Fruit fly (Drosophila melanogaster) whole organism, embryonic: Measurements from ENCODE around the gene CG7702.
A peak's percentile ranks its signal among the peaks of the same experiment; 100 is the strongest.

ENCODE experiments used
- Bdp1 ChIP-seq: fragments of 200-800 bp; sonication (Bioruptor generic); optimal IDR thresholded peaks from 3 replicates; lab custom pipeline; 2016; ENCODE audit warnings: missing biosample characterization, missing genetic modification characterization
- CG11695 ChIP-seq: fragments of 200-800 bp; sonication (Bioruptor generic); IDR thresholded peaks from 3 replicates; pipeline ENCODE4 v1.3.6; 2022; ENCODE audit warnings: missing biosample characterization, missing genetic modification characterization
- CG11696 ChIP-seq: fragments of 200-800 bp; sonication (Bioruptor generic); IDR thresholded peaks from 2 replicates; pipeline ENCODE4 v1.3.6; 2022; ENCODE audit warnings: missing biosample characterization, missing genetic modification characterization
- CG17186 ChIP-seq: fragments of 200-800 bp; sonication (Bioruptor generic); optimal IDR thresholded peaks from 3 replicates; lab custom pipeline; 2017; ENCODE audit warnings: missing biosample characterization, missing genetic modification reagents, missing genetic modification characterization
- CG17328 ChIP-seq: fragments of 200-800 bp; sonication (Bioruptor generic); IDR thresholded peaks from 2 replicates; pipeline ENCODE4 v1.3.6; 2022; ENCODE audit warnings: missing biosample characterization, missing genetic modification characterization
- CG17361 ChIP-seq: fragments of 200-800 bp; sonication (Bioruptor generic); IDR thresholded peaks from 3 replicates; pipeline ENCODE4 v1.3.6; 2022; ENCODE audit warnings: missing biosample characterization, missing genetic modification characterization
- CG17385 ChIP-seq: fragments of 200-800 bp; sonication (Bioruptor generic); optimal IDR thresholded peaks from 3 replicates; lab custom pipeline; 2018; ENCODE audit warnings: missing biosample characterization, mild to moderate bottlenecking, missing genetic modification characterization
- CG17612 ChIP-seq: fragments of 200-800 bp; sonication (Bioruptor generic); IDR thresholded peaks from 2 replicates; pipeline ENCODE4 v1.3.6; 2022; ENCODE audit warnings: missing biosample characterization, missing genetic modification characterization
- CG2199 ChIP-seq: fragments of 200-800 bp; sonication (Bioruptor generic); IDR thresholded peaks from 3 replicates; pipeline ENCODE4 v1.3.6; 2022; ENCODE audit warnings: missing biosample characterization, missing genetic modification characterization
- CG31388 ChIP-seq: fragments of 200-800 bp; sonication (Bioruptor generic); optimal IDR thresholded peaks from 2 replicates; lab custom pipeline; 2016; ENCODE audit warnings: missing biosample characterization, missing genetic modification characterization
- CG31441 ChIP-seq: fragments of 200-800 bp; sonication (Bioruptor generic); IDR thresholded peaks from 2 replicates; pipeline ENCODE4 v1.3.6; 2022; ENCODE audit warnings: missing biosample characterization, missing genetic modification characterization
- CG4360 ChIP-seq: fragments of 200-800 bp; sonication (Bioruptor generic); IDR thresholded peaks from 2 replicates; pipeline ENCODE4 v1.3.6; 2022; ENCODE audit warnings: missing biosample characterization, missing genetic modification characterization
- CG4424 ChIP-seq: fragments of 200-800 bp; sonication (Bioruptor generic); optimal IDR thresholded peaks from 3 replicates; lab custom pipeline; 2016; ENCODE audit warnings: missing biosample characterization, missing genetic modification characterization
- CG4617 ChIP-seq: fragments of 200-800 bp; sonication (Bioruptor generic); optimal IDR thresholded peaks from 3 replicates; lab custom pipeline; 2016; ENCODE audit warnings: missing biosample characterization, missing genetic modification characterization, borderline replicate concordance
- CG6654 ChIP-seq: fragments of 200-800 bp; sonication (Bioruptor generic); optimal IDR thresholded peaks from 2 replicates; lab custom pipeline; 2017; ENCODE audit warnings: missing biosample characterization, mild to moderate bottlenecking, missing genetic modification characterization
- CG8359 ChIP-seq: fragments of 200-800 bp; sonication (Bioruptor generic); optimal IDR thresholded peaks from 2 replicates; lab custom pipeline; 2017; ENCODE audit warnings: missing biosample characterization, mild to moderate bottlenecking, missing genetic modification characterization, borderline replicate concordance
- CG8388 ChIP-seq: fragments of 200-800 bp; sonication (Bioruptor generic); optimal IDR thresholded peaks from 2 replicates; lab custom pipeline; 2019; ENCODE audit warnings: missing biosample characterization, mild to moderate bottlenecking, missing genetic modification characterization, moderate library complexity
- CG9437 ChIP-seq: fragments of 200-800 bp; sonication (Bioruptor generic); optimal IDR thresholded peaks from 2 replicates; lab custom pipeline; 2018; ENCODE audit warnings: missing biosample characterization, mild to moderate bottlenecking, missing genetic modification characterization
- Dfd ChIP-seq, 2 experiments: fragments of >200 bp; optimal IDR thresholded peaks; 2 replicates each; lab custom pipeline; 2017; ENCODE audit warnings: missing biosample characterization in 2 of 2, missing genetic modification characterization in 2 of 2
- Dip3 ChIP-seq: fragments of 200-800 bp; sonication (Bioruptor generic); optimal IDR thresholded peaks from 3 replicates; lab custom pipeline; 2016; ENCODE audit warnings: missing biosample characterization, missing genetic modification characterization
- Doc3 ChIP-seq: fragments of 200-800 bp; sonication (Bioruptor generic); IDR thresholded peaks from 3 replicates; pipeline ENCODE4 v1.3.6; 2022; ENCODE audit warnings: missing biosample characterization, missing genetic modification characterization; ENCODE audit not compliant: partially characterized antibody
- Dref ChIP-seq: fragments of 200-800 bp; sonication (Bioruptor generic); IDR thresholded peaks from 2 replicates; pipeline ENCODE4 v1.3.6; 2022; ENCODE audit warnings: missing biosample characterization, missing genetic modification characterization
- Hand ChIP-seq: fragments of 200-800 bp; sonication (Bioruptor generic); optimal IDR thresholded peaks from 2 replicates; lab custom pipeline; 2017; ENCODE audit warnings: mild to moderate bottlenecking, missing biosample characterization, missing genetic modification reagents, missing genetic modification characterization
- Lhr ChIP-seq: fragments of 200-800 bp; sonication (Bioruptor generic); optimal IDR thresholded peaks from 3 replicates; lab custom pipeline; 2017; ENCODE audit warnings: mild to moderate bottlenecking, missing biosample characterization, missing genetic modification reagents, missing genetic modification characterization
- Max ChIP-seq: fragments of 200-800 bp; sonication (Bioruptor generic); optimal IDR thresholded peaks from 2 replicates; lab custom pipeline; 2016; ENCODE audit warnings: missing biosample characterization, mild to moderate bottlenecking, missing genetic modification characterization
- Nf-YB ChIP-seq: fragments of 200-800 bp; sonication (Bioruptor generic); optimal IDR thresholded peaks from 3 replicates; lab custom pipeline; 2019; ENCODE audit warnings: missing biosample characterization, mild to moderate bottlenecking, missing genetic modification characterization, moderate library complexity
- Oaz ChIP-seq: fragments of 200-800 bp; sonication (Bioruptor generic); IDR thresholded peaks from 2 replicates; pipeline ENCODE4 v1.3.6; 2022; ENCODE audit warnings: missing biosample characterization, missing genetic modification characterization
- PHDP ChIP-seq: fragments of 200-800 bp; sonication (Bioruptor generic); optimal IDR thresholded peaks from 3 replicates; lab custom pipeline; 2018; ENCODE audit warnings: missing biosample characterization, mild to moderate bottlenecking, missing genetic modification characterization, moderate library complexity
- Sox100B ChIP-seq: fragments of 200-800 bp; sonication (Bioruptor generic); optimal IDR thresholded peaks from 3 replicates; lab custom pipeline; 2018; ENCODE audit warnings: missing biosample characterization, mild to moderate bottlenecking, missing genetic modification characterization
- amos ChIP-seq: fragments of 200-800 bp; sonication (Bioruptor generic); IDR thresholded peaks from 2 replicates; pipeline ENCODE4 v1.3.6; 2022; ENCODE audit warnings: missing biosample characterization, missing genetic modification characterization; ENCODE audit not compliant: partially characterized antibody
- ap ChIP-seq: fragments of 200-800 bp; sonication (Bioruptor generic); IDR thresholded peaks from 2 replicates; pipeline ENCODE4 v1.3.6; 2022; ENCODE audit warnings: missing biosample characterization, missing genetic modification characterization
- ase ChIP-seq: fragments of 200-800 bp; sonication (Bioruptor generic); IDR thresholded peaks from 3 replicates; pipeline ENCODE4 v1.3.6; 2022; ENCODE audit warnings: missing biosample characterization, missing genetic modification characterization
- btn ChIP-seq: fragments of 200-800 bp; sonication (Bioruptor generic); optimal IDR thresholded peaks from 2 replicates; lab custom pipeline; 2016; ENCODE audit warnings: missing biosample characterization, missing genetic modification characterization
- cad ChIP-seq: fragments of >200 bp; optimal IDR thresholded peaks from 2 replicates; lab custom pipeline; 2017; ENCODE audit warnings: missing biosample characterization, missing genetic modification characterization
- chif ChIP-seq, 2 experiments: fragments of 200-800 bp; sonication (Bioruptor generic); optimal IDR thresholded peaks; 3 replicates each; lab custom pipeline; 2016; ENCODE audit warnings: missing biosample characterization in 2 of 2, missing genetic modification characterization in 2 of 2
- croc ChIP-seq: fragments of 200-800 bp; sonication (Bioruptor generic); conservative IDR thresholded peaks from 3 replicates; pipeline ENCODE4 v1.3.6; 2022; ENCODE audit warnings: missing biosample characterization, missing genetic modification characterization
- dmrt99B ChIP-seq: fragments of 200-800 bp; sonication (Bioruptor generic); optimal IDR thresholded peaks from 2 replicates; lab custom pipeline; 2018; ENCODE audit warnings: missing biosample characterization, mild to moderate bottlenecking, missing genetic modification characterization, moderate library complexity
- ewg ChIP-seq: fragments of 200-800 bp; sonication (Bioruptor generic); optimal IDR thresholded peaks from 3 replicates; lab custom pipeline; 2017; ENCODE audit warnings: mild to moderate bottlenecking, missing biosample characterization, missing genetic modification reagents, missing genetic modification characterization
- gcm ChIP-seq: fragments of 200-800 bp; sonication (Bioruptor generic); optimal IDR thresholded peaks from 2 replicates; lab custom pipeline; 2019; ENCODE audit warnings: missing biosample characterization, mild to moderate bottlenecking, missing genetic modification characterization, moderate library complexity
- grau ChIP-seq: fragments of 200-800 bp; optimal IDR thresholded peaks from 3 replicates; lab custom pipeline; 2019; ENCODE audit warnings: missing biosample characterization, mild to moderate bottlenecking, missing genetic modification characterization, moderate library complexity
- lov ChIP-seq, 2 experiments: fragments of 200-800 bp in 1 of 2; fragments of >200 bp in 1 of 2; sonication (Bioruptor generic) in 1 of 2; IDR thresholded peaks in 1 of 2; optimal IDR thresholded peaks in 1 of 2; 2 replicates in 1 of 2; 3 replicates in 1 of 2; pipeline versions ENCODE4 v1.3.6 to Lab custom; 2017 to 2022; ENCODE audit warnings: missing biosample characterization in 1 of 2, missing genetic modification characterization in 1 of 2
- nerfin-1 ChIP-seq: fragments of 200-800 bp; sonication (Bioruptor generic); optimal IDR thresholded peaks from 3 replicates; lab custom pipeline; 2019; ENCODE audit warnings: missing biosample characterization, mild to moderate bottlenecking, missing genetic modification characterization, moderate library complexity
- onecut ChIP-seq: fragments of 200-800 bp; sonication (Bioruptor generic); IDR thresholded peaks from 2 replicates; pipeline ENCODE4 v1.3.6; 2022; ENCODE audit warnings: missing biosample characterization, missing genetic modification characterization
- pros ChIP-seq: fragments of 200-800 bp; sonication (Bioruptor generic); optimal IDR thresholded peaks from 3 replicates; lab custom pipeline; 2019; ENCODE audit warnings: missing biosample characterization, mild to moderate bottlenecking, missing genetic modification characterization, moderate library complexity
- run ChIP-seq: fragments of 200-800 bp; sonication (Bioruptor generic); optimal IDR thresholded peaks from 3 replicates; lab custom pipeline; 2018; ENCODE audit warnings: missing biosample characterization, mild to moderate bottlenecking, missing genetic modification characterization
- slou ChIP-seq: fragments of 200-800 bp; sonication (Bioruptor generic); optimal IDR thresholded peaks from 3 replicates; lab custom pipeline; 2016; ENCODE audit warnings: missing biosample characterization, missing genetic modification characterization
- sqz ChIP-seq: fragments of 200-800 bp; sonication (Bioruptor generic); optimal IDR thresholded peaks from 3 replicates; lab custom pipeline; 2018; ENCODE audit warnings: missing biosample characterization, mild to moderate bottlenecking, missing genetic modification characterization
- twi ChIP-seq: fragments of 200-800 bp; optimal IDR thresholded peaks from 2 replicates; lab custom pipeline; 2019; ENCODE audit warnings: missing biosample characterization, mild to moderate bottlenecking, missing genetic modification characterization, moderate library complexity
- vnd ChIP-seq: fragments of 200-800 bp; sonication (Bioruptor generic); IDR thresholded peaks from 3 replicates; pipeline ENCODE4 v1.3.6; 2022; ENCODE audit warnings: missing biosample characterization, missing genetic modification characterization; ENCODE audit not compliant: partially characterized antibody

CG7702 gene

DNA sequence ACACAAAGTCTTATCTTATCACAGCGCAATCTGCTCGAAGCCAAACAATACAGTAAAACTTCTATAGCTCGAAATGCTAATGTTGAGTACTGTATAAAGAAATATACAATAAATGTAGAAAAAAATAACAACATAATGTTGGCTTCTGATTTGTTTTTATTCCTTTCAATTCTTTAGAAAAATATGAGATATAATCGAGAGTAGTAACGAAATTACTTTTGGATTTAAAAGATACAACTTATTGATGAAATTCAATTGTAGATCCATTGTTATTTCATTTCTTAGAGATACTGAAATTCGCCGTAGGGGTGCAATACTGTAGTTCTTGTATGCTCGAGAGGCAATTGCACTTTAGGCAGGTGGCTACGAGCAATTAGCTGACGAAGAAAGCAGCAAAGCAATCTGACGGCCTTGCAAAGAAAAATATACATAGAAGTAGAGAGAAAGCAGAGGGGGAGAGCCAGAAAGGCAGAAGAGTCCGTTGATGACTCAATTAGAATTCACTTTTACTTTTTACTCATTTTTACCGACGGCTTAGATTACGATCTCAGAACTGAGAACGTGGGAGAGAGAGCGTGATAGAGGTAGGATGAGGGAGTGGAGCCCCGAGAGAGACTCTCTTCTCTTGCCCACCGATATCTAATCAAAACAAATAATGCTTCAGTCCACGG, 1.4 kb downstream of the CG7702 start (continued):
- TF ChIP-seq gcm (peak; percentile 51), grau (tag; lab: Kevin White, UChicago) (peak; percentile 93), CG17186 (no peak), CG6654 (GFP tag; lab: Kevin White, UChicago) (no peak), CG17612 (no peak), vnd (GFP tag; lab: Robert Waterston, UW) (no peak), slou (GFP tag; lab: Kevin White, UChicago) (no peak), ase (no peak), CG4617 (GFP tag; lab: Kevin White, UChicago) (no peak), lov (optimal IDR thresholded peaks at IDR 0.05; lab: Kevin White, UChicago) (no peak), lov (GFP tag; IDR thresholded peaks at IDR 0.05; lab: Robert Waterston, UW) (no peak), CG4424 (GFP tag; lab: Kevin White, UChicago) (peak; percentile 38), Sox100B (GFP tag; lab: Kevin White, UChicago) (peak; percentile 37), CG2199 (GFP tag; lab: Robert Waterston, UW) (no peak), croc (GFP tag; lab: Robert Waterston, UW) (0 out of 3 replicates have a peak, but pooled peaks have one; percentile 28), Bdp1 (GFP tag; lab: Kevin White, UChicago) (no peak), CG11696 (GFP tag; lab: Robert Waterston, UW) (no peak), CG8388 (GFP tag; lab: Kevin White, UChicago) (peak; percentile 76), btn (GFP tag; lab: Kevin White, UChicago) (no peak), dmrt99B (tag; lab: Kevin White, UChicago) (peak; percentile 80), Dref (GFP tag; lab: Robert Waterston, UW) (no peak), ap (GFP tag; lab: Robert Waterston, UW) (no peak), run (tag; lab: Kevin White, UChicago) (peak; percentile 33), CG8359 (GFP tag; lab: Kevin White, UChicago) (no peak), Nf-YB (GFP tag; lab: Kevin White, UChicago) (peak; percentile 22), Dfd (GFP tag; optimal IDR thresholded peaks at IDR 0.05; lab: Kevin White, UChicago) (no peak), CG17385 (GFP tag; lab: Kevin White, UChicago) (peak; percentile 40), amos (GFP tag; lab: Robert Waterston, UW) (no peak), Hand (GFP tag; lab: Kevin White, UChicago) (no peak), CG11695 (no peak; the same call in 2 of the 3 replicates), onecut (GFP tag; lab: Robert Waterston, UW) (no peak; the same call in 1 of the 2 replicates), CG4360 (GFP tag; lab: Robert Waterston, UW) (no peak), Max (peak; percentile 18), cad (GFP tag; lab: Kevin White, UChicago) (no peak), CG31388 (GFP tag; lab: Kevin White, UChicago) (no peak), Oaz (GFP tag; lab: Robert Waterston, UW) (no peak), nerfin-1 (tag; lab: Kevin White, UChicago) (peak; percentile 76), ewg (peak; percentile 43), pros (peak; percentile 24), CG9437 (GFP tag; lab: Kevin White, UChicago) (peak; percentile 14), Doc3 (no peak), CG17328 (GFP tag; lab: Robert Waterston, UW) (peak; percentile 47; the same call in 1 of the 2 replicates), Dip3 (GFP tag; lab: Kevin White, UChicago) (no peak), CG31441 (GFP tag; lab: Robert Waterston, UW) (peak; percentile 71), twi (tag; lab: Kevin White, UChicago) (peak; percentile 5), PHDP (tag; lab: Kevin White, UChicago) (peak; percentile 65), CG17361 (peak; percentile 60; the same call in 2 of the 3 replicates), Lhr (GFP tag; lab: Kevin White, UChicago) (no peak), chif (GFP tag; optimal IDR thresholded peaks at IDR 0.05; lab: Kevin White, UChicago) (peak in 1 of 2 experiments; percentile 17), sqz (no peak)
